Worm (Caenorhabditis elegans) whole organism, late embryonic: ENCODE measurements around the gene cyp-33C2.

Source experiments
- ahr-1 ChIP-seq: sonication (generic microtip); optimal IDR thresholded peaks from 2 replicates; lab custom pipeline; 2016; ENCODE audit warnings: missing genetic modification characterization, missing compliant biosample characterization
- hlh-30 ChIP-seq: sonication (generic microtip); optimal IDR thresholded peaks from 2 replicates; lab custom pipeline; 2017; ENCODE audit warnings: antibody characterized with exemption, missing genetic modification characterization, missing compliant biosample characterization; ENCODE audit not compliant: insufficient read depth
- hlh-6 ChIP-seq: sonication (generic microtip); optimal IDR thresholded peaks from 2 replicates; lab custom pipeline; 2016; ENCODE audit warnings: missing genotype, missing genetic modification characterization, missing compliant biosample characterization

ce11 chrV:2191122-2191521, 7.8 kb downstream of the cyp-33C2 start, which contains the start of gene srbc-42:
- TF ChIP-seq hlh-30 (tag; lab: Kevin White, UChicago) (no peak), hlh-6 (tag; lab: Kevin White, UChicago) (no peak), ahr-1 (no peak)
